Fruit fly (Drosophila melanogaster) whole organism, adult: Measurements from ENCODE around the gene beta-PheRS.

ENCODE experiments used
- CG11617 ChIP-seq: fragments of 200-800 bp; sonication (Bioruptor generic); optimal IDR thresholded peaks from 2 replicates; lab custom pipeline; 2017; ENCODE audit warnings: mild to moderate bottlenecking, missing biosample characterization, missing genetic modification reagents, missing genetic modification characterization
- CG7101 ChIP-seq: fragments of 200-800 bp; sonication (Bioruptor generic); optimal IDR thresholded peaks from 2 replicates; lab custom pipeline; 2018; ENCODE audit warnings: missing biosample characterization, mild to moderate bottlenecking, missing genetic modification characterization, moderate library complexity
- bab1 ChIP-seq: fragments of 200-800 bp; sonication (Bioruptor generic); optimal IDR thresholded peaks from 3 replicates; lab custom pipeline; 2019; ENCODE audit warnings: missing biosample characterization, mild to moderate bottlenecking, missing genetic modification characterization, moderate library complexity

DNA sequence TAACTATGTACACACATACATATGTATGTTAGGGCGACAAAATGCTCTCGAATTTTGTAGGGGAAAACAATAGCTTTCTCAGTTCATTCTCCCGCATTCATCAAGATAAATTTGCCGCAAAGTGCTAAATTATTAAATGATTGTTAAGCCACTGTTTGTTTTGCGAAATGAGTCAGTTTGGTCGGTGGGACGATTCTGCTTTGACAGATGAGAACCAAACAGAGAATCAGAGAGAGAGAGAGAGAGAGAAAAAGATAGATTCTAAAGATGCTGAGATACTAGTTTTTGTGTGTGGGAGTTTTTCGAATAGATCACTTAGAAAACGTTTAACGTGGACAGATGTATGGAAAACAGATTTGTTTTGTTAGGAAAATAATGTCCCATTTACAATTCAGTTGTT is 7.9 kb upstream of the beta-PheRS start:
- TF ChIP-seq bab1 (GFP tag; lab: Kevin White, UChicago): no peak
- TF ChIP-seq CG7101 (tag; lab: Kevin White, UChicago): no peak
- TF ChIP-seq CG11617: no peak
